Fruit fly (Drosophila melanogaster) whole organism, adult: ENCODE data around the gene CG4278.

ENCODE experiments used
- CG11617 ChIP-seq: fragments of 200-800 bp; sonication (Bioruptor generic); optimal IDR thresholded peaks from 2 replicates; lab custom pipeline; 2017; ENCODE audit warnings: mild to moderate bottlenecking, missing biosample characterization, missing genetic modification reagents, missing genetic modification characterization
- CG12768 ChIP-seq: fragments of 200-800 bp; sonication (Bioruptor generic); optimal IDR thresholded peaks from 2 replicates; lab custom pipeline; 2017; ENCODE audit warnings: missing biosample characterization, missing genetic modification characterization, mild to moderate bottlenecking, moderate library complexity, missing genetic modification reagents
- CG14711 ChIP-seq: fragments of 200-800 bp; sonication (Bioruptor generic); optimal IDR thresholded peaks from 2 replicates; lab custom pipeline; 2018; ENCODE audit warnings: missing biosample characterization, mild to moderate bottlenecking, missing genetic modification characterization, moderate library complexity
- CG1620 ChIP-seq: fragments of 200-800 bp; sonication (Bioruptor generic); optimal IDR thresholded peaks from 2 replicates; lab custom pipeline; 2016; ENCODE audit warnings: missing biosample characterization, missing genetic modification characterization
- CG33017 ChIP-seq: fragments of 200-800 bp; sonication (Bioruptor generic); optimal IDR thresholded peaks from 2 replicates; lab custom pipeline; 2018; ENCODE audit warnings: missing biosample characterization, mild to moderate bottlenecking, missing genetic modification characterization, moderate library complexity
- CG5204 ChIP-seq: fragments of 200-800 bp; sonication (Bioruptor generic); optimal IDR thresholded peaks from 2 replicates; lab custom pipeline; 2016; ENCODE audit warnings: missing biosample characterization, missing genetic modification characterization
- CG7045 ChIP-seq: fragments of 200-800 bp; sonication (Bioruptor generic); optimal IDR thresholded peaks from 2 replicates; lab custom pipeline; 2017; ENCODE audit warnings: missing biosample characterization, mild to moderate bottlenecking, missing genetic modification characterization
- CG7101 ChIP-seq: fragments of 200-800 bp; sonication (Bioruptor generic); optimal IDR thresholded peaks from 2 replicates; lab custom pipeline; 2018; ENCODE audit warnings: missing biosample characterization, mild to moderate bottlenecking, missing genetic modification characterization, moderate library complexity
- Clk ChIP-seq: fragments of 200-800 bp; sonication (Bioruptor generic); optimal IDR thresholded peaks from 2 replicates; lab custom pipeline; 2017; ENCODE audit warnings: missing biosample characterization, missing genetic modification characterization
- Crg-1 ChIP-seq: fragments of 200-800 bp; sonication (Bioruptor generic); optimal IDR thresholded peaks from 2 replicates; lab custom pipeline; 2016; ENCODE audit warnings: missing biosample characterization, missing genetic modification characterization
- Hr96 ChIP-seq: fragments of 200-800 bp; sonication (Bioruptor generic); optimal IDR thresholded peaks from 2 replicates; lab custom pipeline; 2016; ENCODE audit warnings: missing biosample characterization, missing genetic modification characterization
- Mnt ChIP-seq: fragments of 200-800 bp; sonication (Bioruptor generic); optimal IDR thresholded peaks from 2 replicates; lab custom pipeline; 2016; ENCODE audit warnings: missing biosample characterization, mild to moderate bottlenecking, missing genetic modification characterization
- bab1 ChIP-seq: fragments of 200-800 bp; sonication (Bioruptor generic); optimal IDR thresholded peaks from 3 replicates; lab custom pipeline; 2019; ENCODE audit warnings: missing biosample characterization, mild to moderate bottlenecking, missing genetic modification characterization, moderate library complexity
- cic ChIP-seq: fragments of 200-800 bp; sonication (Bioruptor generic); optimal IDR thresholded peaks from 2 replicates; lab custom pipeline; 2017; ENCODE audit warnings: missing biosample characterization, mild to moderate bottlenecking, missing genetic modification characterization, moderate library complexity
- cnc ChIP-seq, 2 experiments: fragments of >200 bp; optimal IDR thresholded peaks; 2 replicates each; lab custom pipeline; 2017
- kay ChIP-seq: fragments of 200-800 bp; sonication (Bioruptor generic); peaks from one replicate; lab custom pipeline; 2016; ENCODE audit warnings: missing biosample characterization, missing genetic modification characterization, borderline replicate concordance
- ovo ChIP-seq: fragments of 200-800 bp; sonication (Bioruptor generic); optimal IDR thresholded peaks from 2 replicates; lab custom pipeline; 2016; ENCODE audit warnings: missing biosample characterization, missing genetic modification characterization
- pad ChIP-seq: fragments of 200-800 bp; sonication (Bioruptor generic); optimal IDR thresholded peaks from 3 replicates; lab custom pipeline; 2017; ENCODE audit warnings: missing biosample characterization, missing genetic modification characterization, mild to moderate bottlenecking, moderate library complexity, missing genetic modification reagents
- tj ChIP-seq: fragments of 200-800 bp; sonication (Bioruptor generic); optimal IDR thresholded peaks from 3 replicates; lab custom pipeline; 2017; ENCODE audit warnings: missing biosample characterization, mild to moderate bottlenecking, missing genetic modification characterization, moderate library complexity
- toe ChIP-seq: fragments of 200-800 bp; sonication (Bioruptor generic); optimal IDR thresholded peaks from 2 replicates; lab custom pipeline; 2016; ENCODE audit warnings: missing biosample characterization, missing genetic modification characterization

CG4278 gene

DNA sequence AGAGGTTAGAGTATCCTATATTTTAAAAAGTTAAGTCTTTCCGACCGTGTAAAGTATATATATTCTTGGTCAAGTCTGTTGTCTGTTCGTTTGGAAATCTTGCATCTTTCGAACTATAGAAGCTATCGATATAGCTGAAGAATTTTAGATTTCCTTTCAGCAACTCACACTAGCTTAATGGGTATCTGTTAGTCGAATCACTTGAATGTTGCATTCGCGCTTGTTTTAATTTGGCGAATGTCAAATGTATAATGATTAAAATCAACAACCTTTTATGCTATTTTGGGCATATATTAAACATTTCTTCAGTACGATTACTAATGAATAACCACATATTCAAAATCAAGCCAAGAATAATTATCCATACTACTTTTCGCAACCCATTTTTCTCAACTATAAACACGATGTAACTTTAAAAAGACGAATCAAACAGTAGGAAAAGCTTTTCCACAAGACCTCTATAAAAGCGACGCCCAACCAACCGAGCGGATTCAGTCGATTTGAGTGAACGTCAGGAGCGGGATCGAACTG, 33.1 kb upstream of the CG4278 start, which contains the start of gene Cyp303a1:
Gene Cyp303a1, plus strand, starts transcription at position 481 of the 531 bp plus-strand sequence.
- TF ChIP-seq cic, result no peak
- no peak for TF ChIP-seq Clk
- TF ChIP-seq CG7045 (GFP tag; lab: Kevin White, UChicago), result no peak
- no peak for TF ChIP-seq kay (GFP tag; lab: Kevin White, UChicago)
- TF ChIP-seq toe (GFP tag; lab: Kevin White, UChicago), result no peak
- TF ChIP-seq CG33017, result no peak
- no peak for TF ChIP-seq Hr96

DNA sequence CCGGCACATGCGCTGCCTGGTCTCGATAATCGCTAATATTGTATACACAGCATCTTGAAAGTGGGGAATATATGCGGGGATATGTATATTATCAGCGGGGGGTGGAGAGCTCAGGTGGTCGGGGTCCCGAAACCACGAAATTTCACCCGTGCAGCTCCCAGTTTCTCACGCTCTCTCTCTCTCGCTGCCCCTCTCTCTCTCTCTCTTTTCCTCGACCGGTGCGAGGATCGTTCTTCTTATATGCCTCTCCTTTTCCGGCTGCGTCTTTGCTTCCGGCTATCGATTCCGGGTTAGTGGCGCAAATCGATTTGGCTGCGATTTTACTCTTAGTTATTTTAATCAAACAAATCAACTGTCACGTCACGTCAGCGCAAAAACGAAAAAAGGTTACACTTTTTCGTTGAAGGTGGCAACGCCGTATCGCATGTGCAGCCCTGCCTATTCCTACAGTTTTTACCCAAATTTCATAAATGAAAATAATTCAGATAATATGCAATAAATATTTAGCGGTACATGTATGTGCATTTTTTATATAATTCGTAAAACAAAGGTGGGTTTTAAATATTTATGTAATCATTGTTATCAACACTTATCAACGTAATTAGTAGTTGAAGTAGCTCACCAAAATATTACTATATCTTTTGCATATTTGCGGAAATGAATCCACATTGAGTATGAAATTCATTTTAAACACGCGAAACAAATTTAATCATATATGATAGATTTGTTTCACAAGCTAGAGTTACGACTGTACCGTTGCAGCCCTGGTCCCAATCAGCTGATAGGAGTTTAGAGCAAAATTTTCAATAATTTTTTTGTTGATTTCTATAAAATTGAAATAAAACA, 27.2 kb upstream of the CG4278 start, which contains the start of the genes heix and CG17328:
Gene heix, minus strand, starts transcription at position 393 of the 846 bp plus-strand sequence.
Gene CG17328, plus strand, starts transcription at position 478 of the 846 bp plus-strand sequence.
- TF ChIP-seq Crg-1 (GFP tag; lab: Kevin White, UChicago), result peak; percentile 68
- TF ChIP-seq tj (GFP tag; lab: Kevin White, UChicago), result peak; percentile 68
- TF ChIP-seq Mnt (GFP tag; lab: Kevin White, UChicago), result peak; percentile 57
- no peak for TF ChIP-seq Hr96
- peak; percentile 71 for TF ChIP-seq CG7101 (tag; lab: Kevin White, UChicago)
- TF ChIP-seq CG1620 (GFP tag; lab: Kevin White, UChicago), result peak; percentile 40
- TF ChIP-seq cic, result peak; percentile 27
- peak; percentile 48 for TF ChIP-seq CG14711
- peak; percentile 61 for TF ChIP-seq CG12768
- peak; percentile 1 for TF ChIP-seq ovo
- no peak for TF ChIP-seq CG5204 (GFP tag; lab: Kevin White, UChicago)
- no peak for TF ChIP-seq cnc (optimal IDR thresholded peaks at IDR 0.05; lab: Kevin White, UChicago)
- TF ChIP-seq bab1 (GFP tag; lab: Kevin White, UChicago), result peak; percentile 81
- no peak for TF ChIP-seq toe (GFP tag; lab: Kevin White, UChicago)
- peak; percentile 44 for TF ChIP-seq Clk
- peak; percentile 91 for TF ChIP-seq kay (GFP tag; lab: Kevin White, UChicago)
- TF ChIP-seq CG11617 (GFP tag; lab: Kevin White, UChicago), result peak; percentile 78
- TF ChIP-seq CG33017, result peak; percentile 51
- TF ChIP-seq pad (GFP tag; lab: Kevin White, UChicago), result peak; percentile 34
- peak; percentile 71 for TF ChIP-seq CG7045 (GFP tag; lab: Kevin White, UChicago)

DNA sequence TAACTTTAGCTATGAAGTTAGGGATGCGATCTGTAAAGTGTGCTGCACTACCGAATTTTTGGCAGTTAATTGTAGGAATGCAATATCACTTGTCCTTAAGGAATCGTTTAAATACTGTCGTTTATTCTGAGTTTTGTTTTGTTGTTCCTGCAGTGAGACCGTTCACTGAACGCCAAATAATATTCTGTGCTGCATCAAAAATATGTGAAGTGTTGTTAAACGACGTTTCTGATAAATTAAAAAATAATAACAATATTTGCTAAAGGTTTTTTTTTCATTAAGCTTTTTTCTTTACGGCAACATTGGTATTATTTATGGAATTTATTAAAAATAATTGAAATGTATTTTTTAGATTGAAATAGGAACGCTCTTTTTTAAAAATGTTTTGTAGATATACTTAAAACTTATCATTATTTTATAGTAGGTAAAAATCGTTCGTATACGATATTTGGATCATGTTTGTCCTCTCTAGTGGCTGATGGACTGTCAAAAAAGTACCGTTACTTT, 24.0 kb upstream of the CG4278 start, which contains the start of gene GMF:
Gene GMF, minus strand, starts transcription at position 182 of the 507 bp plus-strand sequence.
- TF ChIP-seq Hr96 (no peak), Mnt (GFP tag; lab: Kevin White, UChicago) (peak; percentile 39), Clk (no peak), cnc (optimal IDR thresholded peaks at IDR 0.05; lab: Kevin White, UChicago) (no peak), CG12768 (peak; percentile 19), pad (GFP tag; lab: Kevin White, UChicago) (peak; percentile 40), CG5204 (GFP tag; lab: Kevin White, UChicago) (no peak), toe (GFP tag; lab: Kevin White, UChicago) (no peak), cic (no peak), CG7045 (GFP tag; lab: Kevin White, UChicago) (peak; percentile 33), CG11617 (GFP tag; lab: Kevin White, UChicago) (peak; percentile 63), ovo (peak; percentile 84), kay (GFP tag; lab: Kevin White, UChicago) (peak; percentile 98), CG7101 (tag; lab: Kevin White, UChicago) (peak; percentile 75), bab1 (GFP tag; lab: Kevin White, UChicago) (peak; percentile 51), CG33017 (no peak), CG1620 (GFP tag; lab: Kevin White, UChicago) (peak; percentile 65), CG14711 (peak; percentile 85), Crg-1 (GFP tag; lab: Kevin White, UChicago) (peak; percentile 43), tj (GFP tag; lab: Kevin White, UChicago) (no peak)

DNA sequence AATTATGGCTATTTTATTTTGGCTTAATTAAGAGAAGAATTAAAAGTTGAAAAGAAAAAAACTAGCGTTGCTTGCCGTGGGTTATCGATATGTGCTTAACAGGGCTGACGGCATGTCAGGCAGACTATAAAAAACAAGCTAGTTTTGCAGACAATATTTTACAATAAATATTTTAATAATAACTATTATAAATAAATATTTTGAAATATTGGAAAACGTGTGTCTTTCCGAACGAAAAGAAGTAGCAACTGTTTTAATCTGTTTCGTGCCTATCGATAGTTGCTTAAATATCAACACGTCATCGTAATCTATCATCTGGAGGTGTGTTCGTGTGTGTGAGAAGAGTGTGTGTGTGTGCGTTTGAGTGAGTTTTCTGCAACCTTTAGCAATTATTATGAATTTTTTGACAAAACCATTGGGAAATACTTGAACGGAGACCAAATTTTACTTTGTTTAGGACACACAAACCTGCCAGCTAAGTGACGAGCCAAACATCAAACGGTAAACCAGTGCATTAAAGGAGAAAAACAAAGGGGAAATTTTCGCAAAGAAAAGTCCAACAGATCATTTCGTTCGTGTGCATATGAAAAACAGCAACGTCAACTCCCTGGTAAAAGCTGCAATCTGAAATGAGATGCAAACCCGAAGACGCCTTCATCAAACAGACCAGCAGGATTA, 19.7 kb upstream of the CG4278 start, which contains the start of the genes CG5861 and Syx5:
Gene CG5861, minus strand, starts transcription at position 273 of the 678 bp plus-strand sequence.
Gene Syx5, plus strand, starts transcription at position 321 of the 678 bp plus-strand sequence.
- TF ChIP-seq bab1 (GFP tag; lab: Kevin White, UChicago) (peak; percentile 78), toe (GFP tag; lab: Kevin White, UChicago) (no peak), CG33017 (peak; percentile 15), CG5204 (GFP tag; lab: Kevin White, UChicago) (no peak), CG11617 (GFP tag; lab: Kevin White, UChicago) (peak; percentile 72), pad (GFP tag; lab: Kevin White, UChicago) (peak; percentile 55), Crg-1 (GFP tag; lab: Kevin White, UChicago) (peak; percentile 35), Clk (peak; percentile 28), kay (GFP tag; lab: Kevin White, UChicago) (no peak), tj (GFP tag; lab: Kevin White, UChicago) (peak; percentile 89), CG12768 (peak; percentile 58), CG7045 (GFP tag; lab: Kevin White, UChicago) (peak; percentile 42), CG7101 (tag; lab: Kevin White, UChicago) (peak; percentile 78), Mnt (GFP tag; lab: Kevin White, UChicago) (peak; percentile 66), CG14711 (peak; percentile 76), cic (peak; percentile 59), ovo (peak; percentile 9), CG1620 (GFP tag; lab: Kevin White, UChicago) (no peak), cnc (optimal IDR thresholded peaks at IDR 0.05; lab: Kevin White, UChicago) (peak; percentile 46 to 65), Hr96 (no peak)
